Fruit fly (Drosophila melanogaster): Measurements from ENCODE around the gene CG13144.

The CG13144 gene

dm6 chr2L:10466865-10467270 lies 24.4 kb downstream of the CG13144 start:
- no peak for TF ChIP-seq foxo (GFP tag; optimal IDR thresholded peaks at IDR 0.05)
- peak; percentile 2 for TF ChIP-seq sv (GFP tag; optimal IDR thresholded peaks at IDR 0.05)

- TF ChIP-seq fru (GFP tag; optimal IDR thresholded peaks at IDR 0.05) = no peak
- TF ChIP-seq dsf (GFP tag; optimal IDR thresholded peaks at IDR 0.05; ENCODE audit: borderline replicate concordance) = no peak
- TF ChIP-seq pan (optimal IDR thresholded peaks at IDR 0.05) = no peak
- TF ChIP-seq CG9705 (GFP tag; optimal IDR thresholded peaks at IDR 0.05) = no peak
- TF ChIP-seq sage (GFP tag; optimal IDR thresholded peaks at IDR 0.05) = no peak
- TF ChIP-seq lola (GFP tag; optimal IDR thresholded peaks at IDR 0.05) = no peak
- no peak for TF ChIP-seq jim (GFP tag; optimal IDR thresholded peaks at IDR 0.05)
- no peak for TF ChIP-seq Hr83 (GFP tag; optimal IDR thresholded peaks at IDR 0.05; ENCODE audit: poor library complexity, severe bottlenecking)
- TF ChIP-seq tai (GFP tag; optimal IDR thresholded peaks at IDR 0.05) = no peak
- no peak for TF ChIP-seq Dfd (GFP tag; optimal IDR thresholded peaks at IDR 0.05)
- TF ChIP-seq GATAd (GFP tag; optimal IDR thresholded peaks at IDR 0.05) = no peak
Measured at dm6 chr2L:10458979-10459378, 32.3 kb downstream of the CG13144 start.

dm6 chr2L:10457191-10457899 lies 33.9 kb downstream of the CG13144 start, which contains the start of the genes LManI and LManII:
LManI (minus strand) TSS chr2L:10457241.
LManII (plus strand) TSS chr2L:10457658.
- TF ChIP-seq Dif (GFP tag; optimal IDR thresholded peaks at IDR 0.05; ENCODE audit: partially characterized antibody) (peak; percentile 60), Hr78 (GFP tag; optimal IDR thresholded peaks at IDR 0.05) (no peak), psq (GFP tag; optimal IDR thresholded peaks at IDR 0.05) (no peak)

- TF ChIP-seq Mio (GFP tag; optimal IDR thresholded peaks at IDR 0.05) = no peak
- no peak for TF ChIP-seq h (GFP tag; optimal IDR thresholded peaks at IDR 0.05)
- no peak for TF ChIP-seq brk (GFP tag; optimal IDR thresholded peaks at IDR 0.05)
- TF ChIP-seq Rel (GFP tag; optimal IDR thresholded peaks at IDR 0.05) = no peak
- no peak for TF ChIP-seq Rel (tag; optimal IDR thresholded peaks at IDR 0.05)
- no peak for TF ChIP-seq pan (optimal IDR thresholded peaks at IDR 0.05)
- TF ChIP-seq Dif (GFP tag; optimal IDR thresholded peaks at IDR 0.05; ENCODE audit: partially characterized antibody) = no peak
- no peak for TF ChIP-seq Vsx2 (GFP tag; optimal IDR thresholded peaks at IDR 0.05; ENCODE audit: partially characterized antibody)
- TF ChIP-seq CrebA (GFP tag; optimal IDR thresholded peaks at IDR 0.05; ENCODE audit: borderline replicate concordance) = no peak
- TF ChIP-seq Hr83 (GFP tag; optimal IDR thresholded peaks at IDR 0.05; ENCODE audit: poor library complexity, severe bottlenecking) = no peak
- no peak for TF ChIP-seq ey (GFP tag; optimal IDR thresholded peaks at IDR 0.05)
- TF ChIP-seq br (GFP tag; optimal IDR thresholded peaks at IDR 0.05) = no peak
- no peak for TF ChIP-seq tai (GFP tag; optimal IDR thresholded peaks at IDR 0.05)
Measured at dm6 chr2L:10455944-10456520, 35.2 kb downstream of the CG13144 start.

- TF ChIP-seq CG32264 (GFP tag; optimal IDR thresholded peaks at IDR 0.05) (no peak), HLH106 (tag; optimal IDR thresholded peaks at IDR 0.05) (no peak), psq (GFP tag; optimal IDR thresholded peaks at IDR 0.05) (no peak), sage (GFP tag; optimal IDR thresholded peaks at IDR 0.05) (no peak), dl (GFP tag; optimal IDR thresholded peaks at IDR 0.05; ENCODE audit: insufficient read depth in 1 of 2, partially characterized antibody in 2 of 2) (no peak), dmrt93B (GFP tag; optimal IDR thresholded peaks at IDR 0.05) (no peak), Hr78 (GFP tag; optimal IDR thresholded peaks at IDR 0.05) (no peak), ey (GFP tag; optimal IDR thresholded peaks at IDR 0.05) (no peak), CrebA (GFP tag; optimal IDR thresholded peaks at IDR 0.05; ENCODE audit: borderline replicate concordance) (no peak), CG9705 (GFP tag; optimal IDR thresholded peaks at IDR 0.05) (no peak), usp (GFP tag; optimal IDR thresholded peaks at IDR 0.05) (no peak), Rel (GFP tag; optimal IDR thresholded peaks at IDR 0.05) (no peak), Rel (tag; optimal IDR thresholded peaks at IDR 0.05) (no peak), Jra (GFP tag; optimal IDR thresholded peaks at IDR 0.05) (no peak), Sp1 (GFP tag; optimal IDR thresholded peaks at IDR 0.05) (no peak), N (GFP tag; optimal IDR thresholded peaks at IDR 0.05) (no peak), dsf (GFP tag; optimal IDR thresholded peaks at IDR 0.05; ENCODE audit: borderline replicate concordance) (no peak), OdsH (GFP tag; optimal IDR thresholded peaks at IDR 0.05) (no peak)
Measured at dm6 chr2L:10452296-10452695, 39.0 kb downstream of the CG13144 start, which contains the start of gene ppk10. ppk10 (minus strand) TSS chr2L:10452396.
